Fruit fly (Drosophila melanogaster): ENCODE data around the gene CG32121.

Gene CG32121

dm6 chr3L:13409809-13410521 is 12.2 kb downstream of the CG32121 start:
- TF ChIP-seq Hnf4 (GFP tag; optimal IDR thresholded peaks at IDR 0.05) (no peak), Dif (GFP tag; optimal IDR thresholded peaks at IDR 0.05; ENCODE audit: partially characterized antibody) (no peak), pan (optimal IDR thresholded peaks at IDR 0.05) (no peak), OdsH (GFP tag; optimal IDR thresholded peaks at IDR 0.05) (peak; percentile 16), Vsx2 (GFP tag; optimal IDR thresholded peaks at IDR 0.05; ENCODE audit: partially characterized antibody) (no peak), Dfd (GFP tag; optimal IDR thresholded peaks at IDR 0.05) (no peak), h (GFP tag; optimal IDR thresholded peaks at IDR 0.05) (peak; percentile 20), Abd-B (GFP tag; optimal IDR thresholded peaks at IDR 0.05) (no peak), ey (GFP tag; optimal IDR thresholded peaks at IDR 0.05) (peak; percentile 35), dsf (GFP tag; optimal IDR thresholded peaks at IDR 0.05; ENCODE audit: borderline replicate concordance) (no peak), psq (GFP tag; optimal IDR thresholded peaks at IDR 0.05) (peak; percentile 9), Hr83 (GFP tag; optimal IDR thresholded peaks at IDR 0.05; ENCODE audit: poor library complexity, severe bottlenecking) (no peak), dmrt93B (GFP tag; optimal IDR thresholded peaks at IDR 0.05) (no peak), CG9705 (GFP tag; optimal IDR thresholded peaks at IDR 0.05) (no peak), Myc (optimal IDR thresholded peaks at IDR 0.05) (no peak), dl (GFP tag; optimal IDR thresholded peaks at IDR 0.05; ENCODE audit: insufficient read depth in 1 of 2, partially characterized antibody in 2 of 2) (no peak), sv (GFP tag; optimal IDR thresholded peaks at IDR 0.05) (no peak), N (GFP tag; optimal IDR thresholded peaks at IDR 0.05) (no peak), foxo (GFP tag; optimal IDR thresholded peaks at IDR 0.05) (peak in 1 of 2 experiments; percentile 32), woc (GFP tag; optimal IDR thresholded peaks at IDR 0.05) (peak; percentile 54), brk (GFP tag; optimal IDR thresholded peaks at IDR 0.05) (no peak), HLH106 (tag; optimal IDR thresholded peaks at IDR 0.05) (peak; percentile 32), CG32264 (GFP tag; optimal IDR thresholded peaks at IDR 0.05) (no peak), Sp1 (GFP tag; optimal IDR thresholded peaks at IDR 0.05) (peak; percentile 42), Jra (GFP tag; optimal IDR thresholded peaks at IDR 0.05) (no peak), jim (GFP tag; optimal IDR thresholded peaks at IDR 0.05) (no peak), GATAd (GFP tag; optimal IDR thresholded peaks at IDR 0.05) (no peak), usp (GFP tag; optimal IDR thresholded peaks at IDR 0.05) (no peak), rgr (GFP tag; optimal IDR thresholded peaks at IDR 0.05) (no peak), Rel (GFP tag; optimal IDR thresholded peaks at IDR 0.05) (no peak), Rel (tag; optimal IDR thresholded peaks at IDR 0.05) (no peak), fru (GFP tag; optimal IDR thresholded peaks at IDR 0.05) (peak; percentile 25), Mio (GFP tag; optimal IDR thresholded peaks at IDR 0.05) (no peak), br (GFP tag; optimal IDR thresholded peaks at IDR 0.05) (peak; percentile 21), CrebA (GFP tag; optimal IDR thresholded peaks at IDR 0.05; ENCODE audit: borderline replicate concordance) (no peak), sage (GFP tag; optimal IDR thresholded peaks at IDR 0.05) (no peak), lola (GFP tag; optimal IDR thresholded peaks at IDR 0.05) (no peak), tai (GFP tag; optimal IDR thresholded peaks at IDR 0.05) (no peak)

dm6 chr3L:13406873-13407272 is 15.3 kb downstream of the CG32121 start:
- TF ChIP-seq woc (GFP tag; optimal IDR thresholded peaks at IDR 0.05) (peak; percentile 16), Myc (optimal IDR thresholded peaks at IDR 0.05) (no peak), ey (GFP tag; optimal IDR thresholded peaks at IDR 0.05) (peak; percentile 13), fru (GFP tag; optimal IDR thresholded peaks at IDR 0.05) (peak; percentile 36), Mio (GFP tag; optimal IDR thresholded peaks at IDR 0.05) (no peak), foxo (GFP tag; optimal IDR thresholded peaks at IDR 0.05) (peak in 1 of 2 experiments; percentile 33), h (GFP tag; optimal IDR thresholded peaks at IDR 0.05) (peak; percentile 33), Sp1 (GFP tag; optimal IDR thresholded peaks at IDR 0.05) (peak; percentile 12), HLH106 (tag; optimal IDR thresholded peaks at IDR 0.05) (peak; percentile 2), brk (GFP tag; optimal IDR thresholded peaks at IDR 0.05) (no peak), br (GFP tag; optimal IDR thresholded peaks at IDR 0.05) (peak; percentile 14)
